Fruit fly (Drosophila melanogaster): ENCODE measurements around the gene Bcat.

Bcat gene

DNA sequence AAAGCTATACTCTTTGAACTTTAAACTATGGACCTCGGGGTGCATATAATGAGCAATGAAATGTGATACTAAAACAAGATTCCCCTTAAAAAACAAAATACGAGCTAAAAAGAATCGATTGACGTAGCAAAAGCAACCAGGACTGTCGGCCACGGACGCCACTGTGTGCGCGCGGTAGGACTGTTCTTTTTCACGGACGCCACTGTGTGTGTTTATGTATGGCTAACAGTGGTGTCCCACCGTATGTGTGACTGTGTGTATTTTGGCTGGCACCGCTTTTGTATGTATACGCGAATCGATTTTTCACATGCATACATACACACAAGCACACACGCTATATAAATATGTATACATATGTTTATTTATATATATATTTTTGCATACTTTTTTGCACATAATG lies 12.9 kb upstream of the Bcat start:
- TF ChIP-seq sv (GFP tag; optimal IDR thresholded peaks at IDR 0.05) (peak; percentile 63), HLH106 (tag; optimal IDR thresholded peaks at IDR 0.05) (peak; percentile 19), sage (GFP tag; optimal IDR thresholded peaks at IDR 0.05) (peak; percentile 39), dsf (GFP tag; optimal IDR thresholded peaks at IDR 0.05; ENCODE audit: borderline replicate concordance) (no peak), woc (GFP tag; optimal IDR thresholded peaks at IDR 0.05) (no peak), ey (GFP tag; optimal IDR thresholded peaks at IDR 0.05) (peak; percentile 55), jim (GFP tag; optimal IDR thresholded peaks at IDR 0.05) (peak; percentile 32), pan (optimal IDR thresholded peaks at IDR 0.05) (no peak), Mio (GFP tag; optimal IDR thresholded peaks at IDR 0.05) (no peak), lola (GFP tag; optimal IDR thresholded peaks at IDR 0.05) (no peak), fru (GFP tag; optimal IDR thresholded peaks at IDR 0.05) (peak; percentile 52), usp (GFP tag; optimal IDR thresholded peaks at IDR 0.05) (no peak), Myc (optimal IDR thresholded peaks at IDR 0.05) (no peak), Hr78 (GFP tag; optimal IDR thresholded peaks at IDR 0.05) (no peak), CrebA (GFP tag; optimal IDR thresholded peaks at IDR 0.05; ENCODE audit: borderline replicate concordance) (no peak), Hr83 (GFP tag; optimal IDR thresholded peaks at IDR 0.05; ENCODE audit: poor library complexity, severe bottlenecking) (peak; percentile 86), dmrt93B (GFP tag; optimal IDR thresholded peaks at IDR 0.05) (no peak), br (GFP tag; optimal IDR thresholded peaks at IDR 0.05) (peak; percentile 53), CG32264 (GFP tag; optimal IDR thresholded peaks at IDR 0.05) (no peak), foxo (GFP tag; optimal IDR thresholded peaks at IDR 0.05) (peak in 1 of 2 experiments; percentile 75), Abd-B (GFP tag; optimal IDR thresholded peaks at IDR 0.05) (no peak), dl (GFP tag; optimal IDR thresholded peaks at IDR 0.05; ENCODE audit: insufficient read depth in 1 of 2, partially characterized antibody in 2 of 2) (no peak), h (GFP tag; optimal IDR thresholded peaks at IDR 0.05) (peak; percentile 63), Rel (GFP tag; optimal IDR thresholded peaks at IDR 0.05) (no peak), Rel (tag; optimal IDR thresholded peaks at IDR 0.05) (peak; percentile 44), Hnf4 (GFP tag; optimal IDR thresholded peaks at IDR 0.05) (peak; percentile 87), brk (GFP tag; optimal IDR thresholded peaks at IDR 0.05) (no peak), Dfd (GFP tag; optimal IDR thresholded peaks at IDR 0.05) (no peak), CG9705 (GFP tag; optimal IDR thresholded peaks at IDR 0.05) (no peak), N (GFP tag; optimal IDR thresholded peaks at IDR 0.05) (no peak), OdsH (GFP tag; optimal IDR thresholded peaks at IDR 0.05) (peak; percentile 23), Jra (GFP tag; optimal IDR thresholded peaks at IDR 0.05) (peak; percentile 28), rgr (GFP tag; optimal IDR thresholded peaks at IDR 0.05) (peak; percentile 73), Dif (GFP tag; optimal IDR thresholded peaks at IDR 0.05; ENCODE audit: partially characterized antibody) (no peak), Vsx2 (GFP tag; optimal IDR thresholded peaks at IDR 0.05; ENCODE audit: partially characterized antibody) (no peak), psq (GFP tag; optimal IDR thresholded peaks at IDR 0.05) (peak; percentile 53), tai (GFP tag; optimal IDR thresholded peaks at IDR 0.05) (peak; percentile 66), Sp1 (GFP tag; optimal IDR thresholded peaks at IDR 0.05) (peak; percentile 5), GATAd (GFP tag; optimal IDR thresholded peaks at IDR 0.05) (peak; percentile 44)

DNA sequence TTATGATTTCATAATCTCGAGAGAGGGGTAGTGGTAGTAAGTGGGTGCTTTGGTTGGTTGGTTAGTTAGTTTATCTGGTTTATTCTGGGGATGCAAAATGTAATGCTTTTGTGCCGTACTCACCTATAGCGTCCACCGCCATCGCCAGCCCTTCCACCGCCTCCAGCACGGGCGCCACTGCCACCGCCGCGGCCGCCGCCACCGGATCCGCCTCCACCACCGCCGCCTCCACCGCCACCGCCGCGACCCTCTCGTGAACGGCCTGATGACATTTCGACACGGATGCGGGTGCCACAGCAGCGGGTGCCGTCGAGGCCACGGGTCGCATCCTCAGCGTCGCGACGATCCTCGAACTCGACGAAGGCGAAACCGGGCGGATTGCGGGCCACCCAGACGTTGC lies 12.5 kb upstream of the Bcat start:
- peak; percentile 90 for TF ChIP-seq Dfd (GFP tag; optimal IDR thresholded peaks at IDR 0.05)
- TF ChIP-seq sv (GFP tag; optimal IDR thresholded peaks at IDR 0.05) = no peak

DNA sequence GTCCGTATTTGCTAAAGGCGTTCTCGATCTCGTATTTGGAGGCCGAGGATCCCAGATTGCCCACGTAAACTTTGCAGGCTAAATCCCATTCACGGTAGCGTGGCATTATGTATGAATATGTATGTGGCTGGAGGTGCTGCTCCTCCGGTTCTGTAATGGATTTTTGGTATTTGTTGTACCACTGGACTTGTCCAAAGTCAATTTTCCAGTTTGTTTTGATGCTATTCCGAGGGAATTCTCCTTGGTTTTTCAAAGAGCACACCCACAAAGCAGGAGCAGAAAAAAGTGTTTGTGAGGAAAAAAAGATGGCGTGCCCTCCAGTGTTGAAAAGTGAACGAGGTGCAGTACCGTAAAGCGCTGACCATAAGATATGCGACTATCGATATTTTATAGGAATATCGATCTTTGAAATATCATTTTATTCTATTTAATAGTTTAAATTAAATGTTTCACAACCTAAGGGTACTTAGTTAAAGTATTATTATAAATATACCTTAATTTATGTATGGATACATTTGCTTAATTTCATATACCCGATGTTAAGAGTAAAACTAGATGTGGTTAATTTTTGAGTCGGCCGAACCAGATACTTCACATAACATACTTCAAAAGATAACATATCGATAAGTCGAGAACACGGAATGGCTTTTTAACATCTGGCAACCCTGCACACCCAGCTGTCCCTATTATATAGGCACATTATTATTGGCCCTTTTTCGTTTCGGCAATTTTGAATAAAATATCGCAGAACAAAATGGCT lies 11.9 kb upstream of the Bcat start, which contains the start of the genes Rbp1-like and Tim9a:
Rbp1-like (minus strand) TSS at position 295 of the 760 bp plus-strand sequence.
Tim9a (plus strand) TSS at position 628 of the 760 bp plus-strand sequence.
- TF ChIP-seq Hr83 (GFP tag; optimal IDR thresholded peaks at IDR 0.05; ENCODE audit: poor library complexity, severe bottlenecking) = peak; percentile 45
- no peak for TF ChIP-seq N (GFP tag; optimal IDR thresholded peaks at IDR 0.05)
- TF ChIP-seq dl (GFP tag; optimal IDR thresholded peaks at IDR 0.05; ENCODE audit: insufficient read depth in 1 of 2, partially characterized antibody in 2 of 2) = no peak
- TF ChIP-seq usp (GFP tag; optimal IDR thresholded peaks at IDR 0.05) = no peak
- peak; percentile 57 for TF ChIP-seq Sp1 (GFP tag; optimal IDR thresholded peaks at IDR 0.05)
- no peak for TF ChIP-seq Rel (GFP tag; optimal IDR thresholded peaks at IDR 0.05)
- peak; percentile 39 for TF ChIP-seq Rel (tag; optimal IDR thresholded peaks at IDR 0.05)
- peak; percentile 62 for TF ChIP-seq rgr (GFP tag; optimal IDR thresholded peaks at IDR 0.05)
- TF ChIP-seq Jra (GFP tag; optimal IDR thresholded peaks at IDR 0.05) = peak; percentile 69
- TF ChIP-seq Hnf4 (GFP tag; optimal IDR thresholded peaks at IDR 0.05) = peak; percentile 68
- no peak for TF ChIP-seq Abd-B (GFP tag; optimal IDR thresholded peaks at IDR 0.05)
- no peak for TF ChIP-seq Vsx2 (GFP tag; optimal IDR thresholded peaks at IDR 0.05; ENCODE audit: partially characterized antibody)
- TF ChIP-seq CrebA (GFP tag; optimal IDR thresholded peaks at IDR 0.05; ENCODE audit: borderline replicate concordance) = no peak
- TF ChIP-seq CG9705 (GFP tag; optimal IDR thresholded peaks at IDR 0.05) = peak; percentile 55
- peak; percentile 59 for TF ChIP-seq HLH106 (tag; optimal IDR thresholded peaks at IDR 0.05)
- peak in 1 of 2 experiments; percentile 67 for TF ChIP-seq foxo (GFP tag; optimal IDR thresholded peaks at IDR 0.05)
- TF ChIP-seq pan (optimal IDR thresholded peaks at IDR 0.05) = no peak
- TF ChIP-seq Hr78 (GFP tag; optimal IDR thresholded peaks at IDR 0.05) = no peak
- TF ChIP-seq tai (GFP tag; optimal IDR thresholded peaks at IDR 0.05) = peak; percentile 47
- peak; percentile 63 for TF ChIP-seq h (GFP tag; optimal IDR thresholded peaks at IDR 0.05)
- peak; percentile 35 for TF ChIP-seq OdsH (GFP tag; optimal IDR thresholded peaks at IDR 0.05)
- peak; percentile 42 for TF ChIP-seq sv (GFP tag; optimal IDR thresholded peaks at IDR 0.05)
- peak; percentile 7 for TF ChIP-seq br (GFP tag; optimal IDR thresholded peaks at IDR 0.05)
- TF ChIP-seq jim (GFP tag; optimal IDR thresholded peaks at IDR 0.05) = no peak
- no peak for TF ChIP-seq Dif (GFP tag; optimal IDR thresholded peaks at IDR 0.05; ENCODE audit: partially characterized antibody)
- TF ChIP-seq psq (GFP tag; optimal IDR thresholded peaks at IDR 0.05) = peak; percentile 45
- peak; percentile 15 for TF ChIP-seq ey (GFP tag; optimal IDR thresholded peaks at IDR 0.05)
- TF ChIP-seq Dfd (GFP tag; optimal IDR thresholded peaks at IDR 0.05) = no peak
- no peak for TF ChIP-seq dsf (GFP tag; optimal IDR thresholded peaks at IDR 0.05; ENCODE audit: borderline replicate concordance)
- peak; percentile 57 for TF ChIP-seq sage (GFP tag; optimal IDR thresholded peaks at IDR 0.05)
- TF ChIP-seq GATAd (GFP tag; optimal IDR thresholded peaks at IDR 0.05) = no peak
- peak; percentile 49 for TF ChIP-seq dmrt93B (GFP tag; optimal IDR thresholded peaks at IDR 0.05)
- TF ChIP-seq brk (GFP tag; optimal IDR thresholded peaks at IDR 0.05) = peak; percentile 60
- no peak for TF ChIP-seq lola (GFP tag; optimal IDR thresholded peaks at IDR 0.05)
- peak; percentile 39 for TF ChIP-seq woc (GFP tag; optimal IDR thresholded peaks at IDR 0.05)
- TF ChIP-seq Mio (GFP tag; optimal IDR thresholded peaks at IDR 0.05) = no peak
